Fruit fly (Drosophila melanogaster) whole organism, embryonic: ENCODE results near the gene Ankle2.
A peak's percentile ranks its signal among the peaks of the same experiment; 100 is the strongest.

Experiments used
- CG10565 ChIP-seq: fragments of 200-800 bp; sonication (Bioruptor generic); optimal IDR thresholded peaks from 3 replicates; lab custom pipeline; 2016; ENCODE audit warnings: missing biosample characterization, mild to moderate bottlenecking, missing genetic modification characterization
- CG11456 ChIP-seq: fragments of 200-800 bp; sonication (Bioruptor generic); IDR thresholded peaks from 3 replicates; pipeline ENCODE4 v1.3.6; 2022; ENCODE audit warnings: missing biosample characterization, missing genetic modification characterization
- CG12391 ChIP-seq: fragments of 200-800 bp; sonication (Bioruptor generic); optimal IDR thresholded peaks from 3 replicates; lab custom pipeline; 2018; ENCODE audit warnings: missing biosample characterization, mild to moderate bottlenecking, missing genetic modification characterization, moderate library complexity
- CG12659 ChIP-seq: fragments of 200-800 bp; sonication (Bioruptor generic); optimal IDR thresholded peaks from 3 replicates; lab custom pipeline; 2017; ENCODE audit warnings: mild to moderate bottlenecking, missing biosample characterization, missing genetic modification reagents, missing genetic modification characterization
- CG12744 ChIP-seq: fragments of 200-800 bp; sonication (Bioruptor generic); optimal IDR thresholded peaks from 2 replicates; lab custom pipeline; 2016; ENCODE audit warnings: missing biosample characterization, missing genetic modification characterization
- CG13424 ChIP-seq: fragments of 200-800 bp; sonication (Bioruptor generic); optimal IDR thresholded peaks from 2 replicates; lab custom pipeline; 2019; ENCODE audit warnings: missing biosample characterization, mild to moderate bottlenecking, missing genetic modification characterization, moderate library complexity
- CG18476 ChIP-seq: fragments of 200-800 bp; sonication (Bioruptor generic); optimal IDR thresholded peaks from 2 replicates; lab custom pipeline; 2016; ENCODE audit warnings: missing biosample characterization, mild to moderate bottlenecking, missing genetic modification characterization
- CG32532 ChIP-seq: fragments of 200-800 bp; sonication (Bioruptor generic); IDR thresholded peaks from 2 replicates; pipeline ENCODE4 v1.3.6; 2022; ENCODE audit warnings: missing biosample characterization, missing genetic modification characterization
- CG5180 ChIP-seq: fragments of 200-800 bp; sonication (Bioruptor generic); optimal IDR thresholded peaks from 3 replicates; lab custom pipeline; 2017; ENCODE audit warnings: missing biosample characterization, missing genetic modification characterization, mild to moderate bottlenecking, moderate library complexity, missing genetic modification reagents
- CG9727 ChIP-seq: fragments of 200-800 bp; sonication (Bioruptor generic); optimal IDR thresholded peaks from 3 replicates; lab custom pipeline; 2017; ENCODE audit warnings: missing biosample characterization, mild to moderate bottlenecking, missing genetic modification characterization
- Dip2 ChIP-seq: fragments of 200-800 bp; sonication (Bioruptor generic); IDR thresholded peaks from 2 replicates; pipeline ENCODE4 v1.3.6; 2022; ENCODE audit warnings: missing biosample characterization, missing genetic modification characterization
- Doc3 ChIP-seq: fragments of 200-800 bp; sonication (Bioruptor generic); IDR thresholded peaks from 3 replicates; pipeline ENCODE4 v1.3.6; 2022; ENCODE audit warnings: missing biosample characterization, missing genetic modification characterization; ENCODE audit not compliant: partially characterized antibody
- Dp ChIP-seq: fragments of 200-800 bp; sonication (Bioruptor generic); optimal IDR thresholded peaks from 2 replicates; lab custom pipeline; 2018; ENCODE audit warnings: missing biosample characterization, mild to moderate bottlenecking, missing genetic modification characterization, moderate library complexity
- Drgx ChIP-seq: fragments of 200-800 bp; sonication (Bioruptor generic); IDR thresholded peaks from 2 replicates; pipeline ENCODE4 v1.3.6; 2022; ENCODE audit warnings: missing biosample characterization, missing genetic modification characterization
- Eip74EF ChIP-seq, 2 experiments: fragments of 200-800 bp in 1 of 2; fragments of >200 bp in 1 of 2; sonication (Bioruptor generic) in 1 of 2; optimal IDR thresholded peaks; 2 replicates each; lab custom pipeline; 2017 to 2019; ENCODE audit warnings: missing biosample characterization in 2 of 2, missing genetic modification characterization in 2 of 2, mild to moderate bottlenecking in 1 of 2, moderate library complexity in 1 of 2
- HLH3B ChIP-seq: fragments of 200-800 bp; sonication (Bioruptor generic); IDR thresholded peaks from 2 replicates; pipeline ENCODE4 v1.3.6; 2022; ENCODE audit warnings: missing biosample characterization, missing genetic modification characterization
- Kr ChIP-seq: fragments of 200-800 bp; sonication (Bioruptor generic); optimal IDR thresholded peaks from 2 replicates; lab custom pipeline; 2017; ENCODE audit warnings: missing biosample characterization, mild to moderate bottlenecking, missing genetic modification characterization
- MBD-R2 ChIP-seq: fragments of 200-800 bp; sonication (Bioruptor generic); IDR thresholded peaks from 2 replicates; pipeline ENCODE4 v1.3.6; 2022; ENCODE audit warnings: missing biosample characterization, missing genetic modification characterization
- Ravus ChIP-seq: fragments of 200-800 bp; sonication (Bioruptor generic); IDR thresholded peaks from 2 replicates; pipeline ENCODE4 v1.3.6; 2022; ENCODE audit warnings: missing biosample characterization, missing genetic modification characterization
- bab2 ChIP-seq: fragments of 200-800 bp; sonication (Bioruptor generic); optimal IDR thresholded peaks from 2 replicates; lab custom pipeline; 2016; ENCODE audit warnings: missing biosample characterization, missing genetic modification characterization
- bsh ChIP-seq, 2 experiments: fragments of 200-800 bp; sonication (Bioruptor generic); optimal IDR thresholded peaks; 2 replicates each; lab custom pipeline; 2017 to 2018; ENCODE audit warnings: mild to moderate bottlenecking in 2 of 2, missing biosample characterization in 2 of 2, missing genetic modification characterization in 2 of 2, moderate library complexity in 1 of 2
- chif ChIP-seq, 2 experiments: fragments of 200-800 bp; sonication (Bioruptor generic); optimal IDR thresholded peaks; 3 replicates each; lab custom pipeline; 2016; ENCODE audit warnings: missing biosample characterization in 2 of 2, missing genetic modification characterization in 2 of 2
- corto ChIP-seq: fragments of 200-800 bp; sonication (Bioruptor generic); optimal IDR thresholded peaks from 2 replicates; lab custom pipeline; 2016; ENCODE audit warnings: missing biosample characterization, mild to moderate bottlenecking, missing genetic modification characterization, moderate library complexity
- dm ChIP-seq: fragments of 200-800 bp; sonication (Bioruptor generic); optimal IDR thresholded peaks from 3 replicates; lab custom pipeline; 2016; ENCODE audit warnings: missing biosample characterization, missing genetic modification characterization
- esg ChIP-seq: fragments of 200-800 bp; sonication (Bioruptor generic); conservative IDR thresholded peaks from 2 replicates; pipeline ENCODE4 v1.3.6; 2022; ENCODE audit warnings: missing biosample characterization, missing genetic modification characterization
- fru ChIP-seq: fragments of >200 bp; optimal IDR thresholded peaks from 2 replicates; lab custom pipeline; 2017
- hb ChIP-seq: fragments of 200-800 bp; sonication (Bioruptor generic); IDR thresholded peaks from 3 replicates; pipeline ENCODE4 v1.3.6; 2022; ENCODE audit warnings: missing biosample characterization, missing genetic modification characterization; ENCODE audit not compliant: partially characterized antibody
- knrl ChIP-seq: fragments of 200-800 bp; sonication (Bioruptor generic); IDR thresholded peaks from 3 replicates; pipeline ENCODE4 v1.3.6; 2022; ENCODE audit warnings: missing biosample characterization, missing genetic modification characterization; ENCODE audit not compliant: partially characterized antibody
- lbe ChIP-seq: fragments of 200-800 bp; sonication (Bioruptor generic); optimal IDR thresholded peaks from 2 replicates; lab custom pipeline; 2016; ENCODE audit warnings: missing biosample characterization, mild to moderate bottlenecking, missing genetic modification characterization
- nmo ChIP-seq: fragments of 200-800 bp; sonication (Bioruptor generic); optimal IDR thresholded peaks from 2 replicates; lab custom pipeline; 2018; ENCODE audit warnings: missing biosample characterization, mild to moderate bottlenecking, missing genetic modification characterization, moderate library complexity
- nom ChIP-seq: fragments of 200-800 bp; sonication (Bioruptor generic); optimal IDR thresholded peaks from 2 replicates; lab custom pipeline; 2017; ENCODE audit warnings: missing biosample characterization, missing genetic modification characterization, mild to moderate bottlenecking, moderate library complexity, missing genetic modification reagents
- pho ChIP-seq: fragments of 200-800 bp; sonication (Bioruptor generic); optimal IDR thresholded peaks from 2 replicates; lab custom pipeline; 2016; ENCODE audit warnings: missing biosample characterization, missing genetic modification characterization
- phol ChIP-seq: fragments of 200-800 bp; sonication (Bioruptor generic); optimal IDR thresholded peaks from 3 replicates; lab custom pipeline; 2018; ENCODE audit warnings: missing biosample characterization, mild to moderate bottlenecking, missing genetic modification characterization, moderate library complexity
- run ChIP-seq: fragments of 200-800 bp; sonication (Bioruptor generic); optimal IDR thresholded peaks from 3 replicates; lab custom pipeline; 2018; ENCODE audit warnings: missing biosample characterization, mild to moderate bottlenecking, missing genetic modification characterization
- salm ChIP-seq: fragments of 200-800 bp; sonication (Bioruptor generic); optimal IDR thresholded peaks from 2 replicates; lab custom pipeline; 2018; ENCODE audit warnings: missing biosample characterization, mild to moderate bottlenecking, missing genetic modification characterization
- sens ChIP-seq: fragments of 200-800 bp; sonication (Bioruptor generic); peaks from one replicate; lab custom pipeline; 2016; ENCODE audit warnings: missing biosample characterization, missing genetic modification characterization
- sima ChIP-seq: fragments of 200-800 bp; sonication (Bioruptor generic); optimal IDR thresholded peaks from 2 replicates; lab custom pipeline; 2016; ENCODE audit warnings: missing biosample characterization, missing genetic modification characterization
- twi ChIP-seq: fragments of 200-800 bp; optimal IDR thresholded peaks from 2 replicates; lab custom pipeline; 2019; ENCODE audit warnings: missing biosample characterization, mild to moderate bottlenecking, missing genetic modification characterization, moderate library complexity
- usp ChIP-seq: fragments of >200 bp; optimal IDR thresholded peaks from 2 replicates; lab custom pipeline; 2017; ENCODE audit warnings: missing biosample characterization, missing genetic modification characterization
- vnd ChIP-seq: fragments of 200-800 bp; sonication (Bioruptor generic); IDR thresholded peaks from 3 replicates; pipeline ENCODE4 v1.3.6; 2022; ENCODE audit warnings: missing biosample characterization, missing genetic modification characterization; ENCODE audit not compliant: partially characterized antibody

Ankle2 gene

dm6 chrX:17566128-17566527, 12.9 kb downstream of the Ankle2 start:
- TF ChIP-seq CG11456 (GFP tag; lab: Robert Waterston, UW) (no peak), sens (GFP tag; lab: Kevin White, UChicago) (peak; percentile 6)

dm6 chrX:17562585-17562984, 16.4 kb downstream of the Ankle2 start:
- TF ChIP-seq fru (no peak), Drgx (GFP tag; lab: Robert Waterston, UW) (peak; percentile 55; the same call in 1 of the 2 replicates), salm (tag; lab: Kevin White, UChicago) (no peak), bab2 (GFP tag; lab: Kevin White, UChicago) (no peak), pho (GFP tag; lab: Kevin White, UChicago) (no peak), lbe (peak; percentile 19), CG13424 (tag; lab: Kevin White, UChicago) (no peak), MBD-R2 (GFP tag; lab: Robert Waterston, UW) (no peak), CG12744 (GFP tag; lab: Kevin White, UChicago) (no peak), bsh (GFP tag; optimal IDR thresholded peaks at IDR 0.05; lab: Kevin White, UChicago) (peak in 1 of 2 experiments; percentile 68), corto (GFP tag; lab: Kevin White, UChicago) (peak; percentile 28), Kr (GFP tag; lab: Kevin White, UChicago) (no peak), knrl (GFP tag; lab: Robert Waterston, UW) (no peak), vnd (GFP tag; lab: Robert Waterston, UW) (no peak), HLH3B (GFP tag; lab: Robert Waterston, UW) (no peak), esg (GFP tag; lab: Robert Waterston, UW) (no peak), Dp (GFP tag; lab: Kevin White, UChicago) (no peak), nom (peak; percentile 60), CG32532 (GFP tag; lab: Robert Waterston, UW) (no peak), CG18476 (GFP tag; lab: Kevin White, UChicago) (no peak), Dip2 (no peak), dm (GFP tag; lab: Kevin White, UChicago) (no peak)

dm6 chrX:17561943-17562313, 17.1 kb downstream of the Ankle2 start:
- no peak for TF ChIP-seq hb (GFP tag; lab: Robert Waterston, UW)
- TF ChIP-seq Eip74EF (GFP tag; optimal IDR thresholded peaks at IDR 0.05; lab: Kevin White, UChicago) = no peak
- TF ChIP-seq CG12391 (tag; lab: Kevin White, UChicago) = no peak
- peak; percentile 7 for TF ChIP-seq nmo (GFP tag; lab: Kevin White, UChicago)
- TF ChIP-seq phol = no peak
- no peak for TF ChIP-seq run (tag; lab: Kevin White, UChicago)
- TF ChIP-seq usp (GFP tag; lab: Kevin White, UChicago) = no peak
- TF ChIP-seq CG12659 (GFP tag; lab: Kevin White, UChicago) = no peak
- no peak for TF ChIP-seq CG10565 (GFP tag; lab: Kevin White, UChicago)
- no peak for TF ChIP-seq sima (GFP tag; lab: Kevin White, UChicago)
- TF ChIP-seq bsh (GFP tag; optimal IDR thresholded peaks at IDR 0.05; lab: Kevin White, UChicago) = peak in 1 of 2 experiments; percentile 90
- TF ChIP-seq CG9727 (GFP tag; lab: Kevin White, UChicago) = no peak
- TF ChIP-seq CG5180 = no peak
- no peak for TF ChIP-seq Doc3 (GFP tag; lab: Robert Waterston, UW)
- peak; percentile 91 for TF ChIP-seq nom
- TF ChIP-seq Drgx (GFP tag; lab: Robert Waterston, UW) = peak; percentile 83
- no peak for TF ChIP-seq twi (tag; lab: Kevin White, UChicago)
- TF ChIP-seq Ravus (GFP tag; lab: Robert Waterston, UW) = no peak
- no peak for TF ChIP-seq chif (GFP tag; optimal IDR thresholded peaks at IDR 0.05; lab: Kevin White, UChicago)
